Worm (Caenorhabditis elegans): ENCODE data around the gene sre-46.

sre-46 gene

ce11 chrII:13715733-13716132, 5.4 kb downstream of the sre-46 start, which contains the start of gene zipt-2.3:
zipt-2.3 (minus strand) TSS chrII:13715879.
- TF ChIP-seq sox-4 (tag; optimal IDR thresholded peaks at IDR 0.05): no peak
- TF ChIP-seq lim-6 (tag; optimal IDR thresholded peaks at IDR 0.05): no peak
- TF ChIP-seq fkh-6 (tag; optimal IDR thresholded peaks at IDR 0.05): no peak
- TF ChIP-seq nfya-1 (tag; optimal IDR thresholded peaks at IDR 0.05): no peak
- TF ChIP-seq ceh-31 (tag; optimal IDR thresholded peaks at IDR 0.05): no peak

- TF ChIP-seq dve-1 (tag; optimal IDR thresholded peaks at IDR 0.05) (peak; percentile 85), Y22D7AL.16 (tag; optimal IDR thresholded peaks at IDR 0.05) (no peak)
Observed at ce11 chrII:13715333-13715732, 5.8 kb downstream of the sre-46 start.

ce11 chrII:13713239-13713638, 7.9 kb downstream of the sre-46 start:
- TF ChIP-seq fkh-10 (GFP tag; optimal IDR thresholded peaks at IDR 0.05) (no peak), ztf-16 (tag; optimal IDR thresholded peaks at IDR 0.05) (no peak), ref-2 (tag; optimal IDR thresholded peaks at IDR 0.05) (no peak), T23F11.4 (GFP tag; optimal IDR thresholded peaks at IDR 0.05) (no peak), ceh-24 (tag; optimal IDR thresholded peaks at IDR 0.05) (no peak)

- no peak for TF ChIP-seq ceh-22 (tag; optimal IDR thresholded peaks at IDR 0.05)
- no peak for TF ChIP-seq pros-1 (tag; optimal IDR thresholded peaks at IDR 0.05)
- no peak for TF ChIP-seq F13H6.1 (tag; optimal IDR thresholded peaks at IDR 0.05)
- TF ChIP-seq unc-55 (GFP tag; optimal IDR thresholded peaks at IDR 0.05): no peak
- TF ChIP-seq ttx-3 (tag; optimal IDR thresholded peaks at IDR 0.05): no peak
- TF ChIP-seq T23F11.4 (GFP tag; optimal IDR thresholded peaks at IDR 0.05): no peak
- no peak for TF ChIP-seq madf-2 (tag; optimal IDR thresholded peaks at IDR 0.05)
- TF ChIP-seq elt-2 (tag; optimal IDR thresholded peaks at IDR 0.05): no peak
Observed at ce11 chrII:13711493-13712055, 9.5 kb downstream of the sre-46 start.

- TF ChIP-seq rnt-1 (tag; optimal IDR thresholded peaks at IDR 0.05) (no peak), odd-2 (tag; optimal IDR thresholded peaks at IDR 0.05) (no peak), C08G9.2 (tag; optimal IDR thresholded peaks at IDR 0.05) (no peak), pax-1 (tag; optimal IDR thresholded peaks at IDR 0.05) (no peak), elt-4 (tag; optimal IDR thresholded peaks at IDR 0.05) (no peak), eyg-1 (tag; optimal IDR thresholded peaks at IDR 0.05) (no peak), pha-2 (tag; optimal IDR thresholded peaks at IDR 0.05) (no peak), ceh-18 (tag; optimal IDR thresholded peaks at IDR 0.05) (no peak), C38D4.7 (GFP tag; optimal IDR thresholded peaks at IDR 0.05) (no peak), madf-2 (tag; optimal IDR thresholded peaks at IDR 0.05) (no peak), che-1 (tag; optimal IDR thresholded peaks at IDR 0.05) (no peak), tbx-2 (tag; optimal IDR thresholded peaks at IDR 0.05) (no peak), ceh-22 (tag; optimal IDR thresholded peaks at IDR 0.05) (no peak), ceh-9 (tag; optimal IDR thresholded peaks at IDR 0.05) (no peak), K02D7.2 (tag; optimal IDR thresholded peaks at IDR 0.05) (no peak), ceh-48 (tag; optimal IDR thresholded peaks at IDR 0.05) (no peak), hlh-15 (tag; optimal IDR thresholded peaks at IDR 0.05) (no peak), elt-2 (tag; optimal IDR thresholded peaks at IDR 0.05) (no peak), F13H6.1 (tag; optimal IDR thresholded peaks at IDR 0.05) (no peak)
Observed at ce11 chrII:13697691-13698090, 23.4 kb downstream of the sre-46 start.
